Worm (Caenorhabditis elegans) whole organism, midembryonic: Measurements from ENCODE around the gene C04H5.7.

Source experiments
- tab-1 ChIP-seq: fragments of 200-800 bp; sonication (Bioruptor generic); IDR thresholded peaks from 2 replicates; pipeline ENCODE4 v1.3.6; 2022; ENCODE audit warnings: missing genetic modification characterization, missing compliant biosample characterization
- ztf-23 ChIP-seq: fragments of 200-800 bp; sonication (Bioruptor generic); IDR thresholded peaks from 2 replicates; pipeline ENCODE4 v1.3.6; 2022; ENCODE audit warnings: missing genetic modification reagents, missing genetic modification characterization, missing compliant biosample characterization

DNA sequence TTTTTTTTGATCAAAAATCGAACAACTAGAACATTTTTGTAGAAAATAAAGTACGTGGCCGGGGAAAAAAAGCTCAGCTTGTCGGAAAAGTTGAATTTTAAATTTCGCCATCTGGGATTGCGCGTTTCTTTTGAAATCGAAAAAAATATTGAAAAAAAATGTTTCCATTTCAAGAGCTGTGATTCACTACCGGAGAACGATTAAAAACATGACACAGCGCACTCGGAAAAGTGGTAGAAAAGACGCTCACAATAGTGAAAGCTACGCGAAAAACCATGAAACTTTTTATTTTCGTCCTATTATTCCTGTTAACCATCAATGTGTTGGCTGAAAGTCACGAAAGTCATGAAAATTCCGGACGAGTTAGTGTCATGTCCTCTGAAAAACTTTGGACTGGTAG lies at the start of gene C04H5.7, which contains the start of gene clec-147:
- TF ChIP-seq ztf-23 (GFP tag; lab: Robert Waterston, UW) (no peak), tab-1 (GFP tag; lab: Robert Waterston, UW) (no peak)
